Worm (Caenorhabditis elegans) whole organism, L2 larva: Measurements from ENCODE around the gene C31B8.7.

Experiments
- R02D3.7 ChIP-seq: fragments of 150-350 bp; optimal IDR thresholded peaks from 2 replicates; lab custom pipeline; 2014; ENCODE audit warnings: missing biosample characterization, missing genetic modification characterization
- ZK546.5 ChIP-seq: sonication (generic microtip); optimal IDR thresholded peaks from 2 replicates; lab custom pipeline; 2017; ENCODE audit warnings: missing biosample characterization, missing genetic modification characterization
- aly-2 ChIP-seq: fragments of 150-350 bp; optimal IDR thresholded peaks from 2 replicates; lab custom pipeline; 2014; ENCODE audit warnings: missing biosample characterization, missing genetic modification characterization
- ama-1 ChIP-seq: fragments of 150-350 bp; optimal IDR thresholded peaks from 2 replicates; lab custom pipeline; 2018; ENCODE audit warnings: inconsistent platforms
- ceh-82 ChIP-seq: fragments of 150-350 bp; optimal IDR thresholded peaks from 2 replicates; lab custom pipeline; 2014; ENCODE audit warnings: missing biosample characterization, missing genetic modification characterization
- crh-2 ChIP-seq: sonication (generic microtip); optimal IDR thresholded peaks from 2 replicates; lab custom pipeline; 2017; ENCODE audit warnings: missing biosample characterization, missing genetic modification characterization
- egl-27 ChIP-seq: sonication (generic microtip); optimal IDR thresholded peaks from 3 replicates; lab custom pipeline; 2017; ENCODE audit warnings: missing biosample characterization, missing genetic modification reagents, missing genetic modification characterization
- skn-1 ChIP-seq: sonication (generic microtip); optimal IDR thresholded peaks from 2 replicates; lab custom pipeline; 2017; ENCODE audit warnings: missing biosample characterization, missing genetic modification characterization
- snpc-4 ChIP-seq: fragments of 150-350 bp; optimal IDR thresholded peaks from 2 replicates; lab custom pipeline; 2014; ENCODE audit warnings: missing biosample characterization, missing genetic modification characterization
- unc-55 ChIP-seq: fragments of 150-350 bp; sonication (generic microtip); optimal IDR thresholded peaks from 3 replicates; lab custom pipeline; 2014; ENCODE audit warnings: missing biosample characterization, missing genetic modification reagents, missing genetic modification characterization
- unc-62 ChIP-seq: fragments of 150-350 bp; optimal IDR thresholded peaks from 2 replicates; lab custom pipeline; 2014; ENCODE audit warnings: missing biosample characterization, missing genetic modification reagents, missing genetic modification characterization

- TF ChIP-seq egl-27 (tag; lab: Kevin White, UChicago): no peak
- TF ChIP-seq ZK546.5: no peak
- TF ChIP-seq unc-55 (GFP tag; lab: Kevin White, UChicago): no peak
- TF ChIP-seq ceh-82 (tag; lab: Kevin White, UChicago): no peak
- TF ChIP-seq snpc-4: no peak
- TF ChIP-seq aly-2 (tag; lab: Kevin White, UChicago): no peak
- no peak for TF ChIP-seq ama-1
- no peak for TF ChIP-seq crh-2 (tag; lab: Kevin White, UChicago)
- TF ChIP-seq R02D3.7 (tag; lab: Kevin White, UChicago): no peak
- no peak for TF ChIP-seq unc-62
- no peak for TF ChIP-seq skn-1 (tag; lab: Kevin White, UChicago)
Measured at ce11 chrV:2927553-2927952, 24.4 kb upstream of the C31B8.7 start, which contains the start of gene C31B8.12.
